Worm (Caenorhabditis elegans): ENCODE measurements around the gene coh-3.

coh-3 gene

ce11 chrV:14414964-14415564, 42.2 kb upstream of the coh-3 start, which contains the start of the genes nxf-1 and C15H11.11 (continued):
- TF ChIP-seq ztf-18 (tag; optimal IDR thresholded peaks at IDR 0.05) (no peak), T26A5.8 (tag; optimal IDR thresholded peaks at IDR 0.05) (no peak), C17E4.6 (GFP tag; IDR thresholded peaks at IDR 0.05) (no peak), F33H1.4 (GFP tag; IDR thresholded peaks at IDR 0.05) (no peak), aptf-2 (GFP tag; conservative IDR thresholded peaks at IDR 0.05) (no peak), Y79H2A.3 (GFP tag; conservative IDR thresholded peaks at IDR 0.05) (no peak), F52B5.7 (tag; optimal IDR thresholded peaks at IDR 0.05) (no peak), egrh-3 (GFP tag; IDR thresholded peaks at IDR 0.05) (no peak), nhr-179 (tag; optimal IDR thresholded peaks at IDR 0.05) (no peak), bed-1 (GFP tag; IDR thresholded peaks at IDR 0.05) (no peak), nhr-27 (tag; optimal IDR thresholded peaks at IDR 0.05) (no peak), attf-6 (GFP tag; IDR thresholded peaks at IDR 0.05) (no peak), ztf-22 (GFP tag; optimal IDR thresholded peaks at IDR 0.05) (no peak), egl-18 (GFP tag; IDR thresholded peaks at IDR 0.05) (no peak), snpc-3.4 (tag; optimal IDR thresholded peaks at IDR 0.05) (no peak), nfyb-1 (GFP tag; IDR thresholded peaks at IDR 0.05) (peak; percentile 60; the same call in 1 of the 2 replicates), hlh-12 (tag; optimal IDR thresholded peaks at IDR 0.05) (no peak), lin-54 (GFP tag; optimal IDR thresholded peaks at IDR 0.05) (peak; percentile 39), lsy-27 (tag; optimal IDR thresholded peaks at IDR 0.05; ENCODE audit: borderline replicate concordance, insufficient read depth) (no peak), ama-1 (optimal IDR thresholded peaks at IDR 0.05) (peak; percentile 6), ama-1 (GFP tag; optimal IDR thresholded peaks at IDR 0.05) (no peak), zfh-2 (GFP tag; conservative IDR thresholded peaks at IDR 0.05) (no peak), lag-1 (GFP tag; IDR thresholded peaks at IDR 0.05) (no peak), mes-4 (tag; optimal IDR thresholded peaks at IDR 0.05) (no peak), atf-7 (tag; optimal IDR thresholded peaks at IDR 0.05) (peak; percentile 73), efl-1 (GFP tag; optimal IDR thresholded peaks at IDR 0.05) (no peak), B0336.3 (GFP tag; IDR thresholded peaks at IDR 0.05) (peak; percentile 14; the same call in 1 of the 2 replicates), somi-1 (GFP tag; optimal IDR thresholded peaks at IDR 0.05) (no peak), snpc-4 (GFP tag; optimal IDR thresholded peaks at IDR 0.05) (no peak), snpc-4 (tag; optimal IDR thresholded peaks at IDR 0.05) (peak in 3 of 4 experiments; percentile 50 to 72 (median 61)), ztf-28 (GFP tag; IDR thresholded peaks at IDR 0.05) (no peak), him-1 (tag; optimal IDR thresholded peaks at IDR 0.05) (no peak), rec-8 (tag; optimal IDR thresholded peaks at IDR 0.05) (no peak), hmg-1.2 (GFP tag; IDR thresholded peaks at IDR 0.05) (no peak), ceh-27 (GFP tag; optimal IDR thresholded peaks at IDR 0.05) (no peak), F23B12.7 (tag; optimal IDR thresholded peaks at IDR 0.05; ENCODE audit: insufficient read depth) (peak; percentile 51), hmg-20 (GFP tag; IDR thresholded peaks at IDR 0.05) (no peak), ceh-40 (GFP tag; IDR thresholded peaks at IDR 0.05) (no peak), Y53F4B.3 (GFP tag; IDR thresholded peaks at IDR 0.05) (no peak), rpc-1 (optimal IDR thresholded peaks at IDR 0.05) (no peak), rpc-1 (tag; optimal IDR thresholded peaks at IDR 0.05) (no peak), F57C9.4 (tag; optimal IDR thresholded peaks at IDR 0.05) (no peak), sptf-2 (GFP tag; optimal IDR thresholded peaks at IDR 0.05) (no peak), sea-2 (GFP tag; IDR thresholded peaks at IDR 0.05) (no peak), F57A8.1 (GFP tag; optimal IDR thresholded peaks at IDR 0.05) (no peak), ztf-3 (GFP tag; optimal IDR thresholded peaks at IDR 0.05) (no peak), ccch-3 (GFP tag; optimal IDR thresholded peaks at IDR 0.05) (no peak), tbp1 (GFP tag; optimal IDR thresholded peaks at IDR 0.05) (peak; percentile 19), ceh-79 (tag; optimal IDR thresholded peaks at IDR 0.05) (no peak), let-526 (GFP tag; IDR thresholded peaks at IDR 0.05) (no peak)
